Worm (Caenorhabditis elegans) whole organism, L4/young adult: ENCODE data around the gene tyr-2.

Experiments used
- W03F9.2 ChIP-seq: fragments of 150-350 bp; optimal IDR thresholded peaks from 2 replicates; lab custom pipeline; 2014; ENCODE audit warnings: missing biosample characterization, missing genetic modification characterization
- dao-5 ChIP-seq: sonication (generic microtip); optimal IDR thresholded peaks from 2 replicates; lab custom pipeline; 2016; ENCODE audit warnings: missing genotype, missing genetic modification characterization, moderate library complexity, missing compliant biosample characterization
- him-1 ChIP-seq: sonication (generic microtip); optimal IDR thresholded peaks from 2 replicates; lab custom pipeline; 2016; ENCODE audit warnings: missing genotype, missing genetic modification reagents, missing genetic modification characterization, missing compliant biosample characterization

Gene tyr-2

DNA sequence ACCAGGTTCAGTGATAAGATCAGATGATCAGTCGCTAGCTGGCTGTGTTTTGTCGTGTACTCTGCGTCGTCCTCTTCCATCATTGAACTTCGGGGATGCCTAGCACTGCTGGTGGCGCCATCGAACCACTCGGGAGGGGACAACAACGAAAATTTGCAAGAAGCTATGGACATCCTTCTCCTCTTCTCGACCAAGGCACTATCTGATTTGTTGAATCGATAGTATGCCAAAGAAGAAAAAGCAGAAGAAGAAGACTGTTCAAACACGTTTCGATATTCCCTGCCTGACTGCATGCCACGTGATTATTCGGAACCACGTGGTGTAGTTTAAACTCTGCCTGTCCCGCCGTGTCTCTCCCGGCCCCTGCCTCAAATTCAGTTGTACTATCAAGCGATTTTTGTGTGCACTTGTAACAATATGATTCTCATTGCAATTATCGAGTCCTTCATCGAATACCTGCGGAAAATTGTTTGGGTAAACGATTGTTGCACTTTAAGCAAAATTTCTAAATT, 24.7 kb upstream of the tyr-2 start:
- TF ChIP-seq him-1 (no peak), W03F9.2 (tag; lab: Kevin White, UChicago) (no peak), dao-5 (no peak)

ce11 chrIII:13720190-13720741, 23.8 kb upstream of the tyr-2 start:
- TF ChIP-seq him-1 (no peak), dao-5 (no peak), W03F9.2 (tag; lab: Kevin White, UChicago) (no peak)

ce11 chrIII:13721066-13721465, 23.0 kb upstream of the tyr-2 start:
- no peak for TF ChIP-seq W03F9.2 (tag; lab: Kevin White, UChicago)
- no peak for TF ChIP-seq dao-5
- no peak for TF ChIP-seq him-1

DNA sequence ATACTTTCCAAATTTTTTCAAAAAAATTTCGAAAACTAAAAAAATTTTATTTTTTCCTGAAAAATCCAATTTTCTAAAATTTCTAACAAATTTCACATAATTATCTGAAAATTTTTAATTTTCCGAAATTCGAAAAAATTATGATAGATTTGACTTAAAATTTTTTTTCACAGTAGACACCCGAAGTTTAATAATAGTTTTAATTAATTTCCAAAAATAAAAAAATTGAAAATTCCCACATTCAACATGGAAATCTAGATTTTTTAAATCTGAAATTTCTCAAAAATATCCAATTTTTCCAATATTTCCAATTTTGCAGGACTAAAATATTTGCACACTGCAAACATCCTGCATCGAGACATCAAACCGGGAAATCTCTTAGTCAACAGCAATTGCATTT, 22.1 kb upstream of the tyr-2 start:
- TF ChIP-seq W03F9.2 (tag; lab: Kevin White, UChicago) (no peak), dao-5 (no peak), him-1 (no peak)

DNA sequence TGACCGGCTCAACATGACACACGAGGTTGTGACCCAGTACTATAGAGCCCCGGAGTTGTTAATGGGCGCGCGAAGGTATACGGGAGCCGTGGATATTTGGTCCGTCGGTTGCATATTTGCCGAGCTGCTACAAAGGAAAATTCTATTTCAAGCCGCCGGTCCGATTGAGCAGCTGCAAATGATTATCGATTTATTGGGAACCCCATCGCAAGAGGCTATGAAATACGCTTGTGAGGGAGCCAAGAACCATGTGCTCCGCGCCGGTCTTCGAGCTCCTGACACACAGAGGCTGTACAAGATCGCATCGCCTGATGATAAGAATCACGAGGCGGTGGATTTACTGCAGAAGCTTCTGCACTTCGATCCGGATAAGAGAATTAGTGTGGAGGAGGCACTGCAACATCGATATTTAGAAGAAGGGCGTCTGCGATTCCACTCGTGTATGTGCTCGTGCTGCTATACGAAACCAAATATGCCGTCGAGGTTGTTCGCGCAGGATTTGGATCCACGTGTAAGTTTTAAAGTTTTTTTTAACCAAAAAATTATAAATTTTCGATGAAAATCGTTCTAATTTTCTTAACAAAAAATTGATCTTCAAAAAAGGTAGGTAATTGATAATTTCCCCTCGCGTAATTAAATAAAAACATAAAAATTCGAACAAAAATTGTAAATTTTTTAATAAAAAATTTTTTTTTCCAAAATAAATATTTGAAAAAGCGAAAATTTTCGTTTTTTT, 21.5 kb upstream of the tyr-2 start:
- TF ChIP-seq him-1: no peak
- TF ChIP-seq dao-5: no peak
- no peak for TF ChIP-seq W03F9.2 (tag; lab: Kevin White, UChicago)

ce11 chrIII:13724018-13724892, 19.8 kb upstream of the tyr-2 start:
- TF ChIP-seq him-1 (peak; percentile 33), W03F9.2 (tag; lab: Kevin White, UChicago) (no peak)

ce11 chrIII:13729760-13730159, 14.3 kb upstream of the tyr-2 start:
- no peak for TF ChIP-seq W03F9.2 (tag; lab: Kevin White, UChicago)
- TF ChIP-seq him-1: no peak
- TF ChIP-seq dao-5: no peak

DNA sequence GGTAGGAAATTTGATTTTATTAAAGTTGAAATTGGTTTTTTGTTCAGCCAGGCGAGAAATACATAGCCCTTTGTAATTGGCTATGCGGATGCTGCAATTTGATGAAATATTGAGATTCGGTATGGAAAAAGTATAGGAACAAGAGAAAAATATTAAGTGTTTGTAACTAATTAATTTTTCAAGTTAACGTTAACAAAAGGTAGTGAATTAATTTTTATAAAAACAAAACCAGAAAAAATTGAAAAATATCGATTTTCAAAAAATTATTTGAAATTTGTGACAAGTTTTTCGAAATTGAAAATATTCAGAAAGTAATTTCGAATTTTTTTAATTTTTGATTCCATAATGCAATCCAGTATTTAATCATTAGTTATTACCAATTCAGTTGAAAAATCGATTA, 12.4 kb upstream of the tyr-2 start, which contains the start of gene W06F12.2:
W06F12.2 (minus strand) TSS at position 101 of the 400 bp plus-strand sequence.
- no peak for TF ChIP-seq him-1
- TF ChIP-seq dao-5: no peak
- no peak for TF ChIP-seq W03F9.2 (tag; lab: Kevin White, UChicago)

- TF ChIP-seq W03F9.2 (tag; lab: Kevin White, UChicago) (no peak), him-1 (no peak), dao-5 (no peak)
Observed at ce11 chrIII:13732665-13733064, 11.4 kb upstream of the tyr-2 start.

ce11 chrIII:13733833-13734232, 10.2 kb upstream of the tyr-2 start:
- TF ChIP-seq dao-5: no peak
- TF ChIP-seq W03F9.2 (tag; lab: Kevin White, UChicago): no peak
- TF ChIP-seq him-1: no peak

DNA sequence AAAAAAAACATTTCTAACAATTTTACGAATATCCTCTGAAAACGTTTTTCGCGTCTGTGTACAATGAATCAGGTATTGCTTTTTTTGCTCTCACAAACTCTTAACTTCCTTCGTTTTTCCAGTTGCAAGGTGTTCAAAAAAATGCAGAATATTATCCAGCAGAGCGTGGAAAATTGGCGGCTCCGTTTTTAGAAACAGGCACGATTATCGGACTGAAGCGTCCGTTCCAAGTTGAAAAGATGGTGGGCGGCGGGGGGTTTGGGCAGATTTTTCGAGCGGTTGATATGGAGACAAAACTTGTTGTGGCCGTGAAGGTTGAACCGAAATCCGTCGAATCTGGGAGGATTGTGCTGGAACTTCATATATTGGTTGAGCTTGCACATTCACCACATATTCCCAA, 9.0 kb upstream of the tyr-2 start, which contains the start of gene W06F12.3:
W06F12.3 (plus strand) TSS at position 23 of the 400 bp plus-strand sequence.
- TF ChIP-seq him-1 (no peak), W03F9.2 (tag; lab: Kevin White, UChicago) (no peak), dao-5 (no peak)

DNA sequence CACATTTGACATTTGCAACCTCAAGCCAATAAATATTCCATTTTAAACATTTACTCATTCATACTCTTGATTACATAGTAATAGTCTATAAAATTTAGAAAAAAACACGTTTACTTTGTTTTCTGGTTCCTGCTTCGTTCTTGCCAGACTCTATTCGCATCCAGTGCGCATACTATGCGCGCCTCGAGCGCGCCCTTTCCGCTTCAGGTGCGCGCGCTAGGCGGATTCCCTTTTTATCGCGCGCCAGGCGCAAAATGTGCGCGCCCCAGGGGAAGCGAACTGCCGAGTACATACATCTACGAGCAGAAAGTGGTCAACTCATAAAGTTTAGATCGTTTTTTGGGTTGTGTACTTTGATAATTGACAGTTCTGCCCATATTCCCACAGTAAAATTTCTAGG, 2.6 kb upstream of the tyr-2 start:
- TF ChIP-seq dao-5 (no peak), W03F9.2 (tag; lab: Kevin White, UChicago) (no peak), him-1 (no peak)

DNA sequence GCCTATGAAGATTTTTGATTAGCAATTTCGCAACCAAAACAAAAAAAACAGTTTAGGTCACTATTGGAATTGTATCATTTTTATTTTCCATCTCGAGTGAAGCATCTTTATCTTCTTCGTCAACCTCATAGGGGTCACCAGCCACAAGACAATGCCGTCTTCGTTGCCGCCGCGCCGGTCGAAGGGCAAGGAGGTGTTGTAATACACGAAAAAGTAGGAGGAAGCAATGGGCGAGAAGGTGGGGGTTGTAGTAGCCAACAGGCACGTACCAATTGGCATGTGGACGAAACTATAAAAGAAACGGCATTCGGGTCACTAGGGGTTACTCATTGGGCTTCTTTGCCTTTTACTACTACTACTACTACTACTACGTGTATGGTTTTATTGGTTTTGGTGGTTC, 2.0 kb upstream of the tyr-2 start:
- TF ChIP-seq him-1 (no peak), dao-5 (no peak), W03F9.2 (tag; lab: Kevin White, UChicago) (no peak)

DNA sequence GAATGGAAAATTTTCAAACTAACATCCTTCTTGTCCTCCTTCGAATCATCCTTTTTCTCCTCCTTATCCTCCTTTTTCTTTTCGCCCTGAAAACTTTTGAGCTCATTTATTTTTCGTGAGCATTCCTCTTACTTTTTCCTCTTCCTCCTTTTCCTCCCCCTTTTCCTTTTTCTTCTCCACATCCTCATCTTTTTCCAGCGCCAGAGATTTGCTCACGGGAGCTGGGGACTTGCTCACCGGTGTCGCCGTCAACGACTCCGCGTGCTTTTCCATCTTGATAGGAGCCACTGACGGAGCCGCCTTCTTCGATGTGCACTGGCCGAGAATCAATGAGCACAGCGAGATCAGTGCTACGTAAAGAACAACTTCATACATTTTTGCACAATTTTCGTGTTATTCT, 4.3 kb downstream of the tyr-2 start, which contains the start of gene K08E3.2:
K08E3.2 (minus strand) TSS at position 375 of the 400 bp plus-strand sequence.
- no peak for TF ChIP-seq dao-5
- no peak for TF ChIP-seq W03F9.2 (tag; lab: Kevin White, UChicago)
- TF ChIP-seq him-1: no peak
